Fruit fly (Drosophila melanogaster) whole organism, embryonic: ENCODE data around the gene CG42488.

Experiments used
- Abd-B ChIP-seq: fragments of 200-800 bp; sonication (Bioruptor generic); optimal IDR thresholded peaks from 2 replicates; lab custom pipeline; 2018; ENCODE audit warnings: missing biosample characterization, mild to moderate bottlenecking, missing genetic modification characterization, moderate library complexity
- Antp ChIP-seq: fragments of 200-800 bp; sonication (Bioruptor generic); optimal IDR thresholded peaks from 3 replicates; lab custom pipeline; 2016; ENCODE audit warnings: missing biosample characterization, missing genetic modification characterization
- BEAF-32 ChIP-seq: fragments of 200-800 bp; sonication (Bioruptor generic); optimal IDR thresholded peaks from 3 replicates; lab custom pipeline; 2017; ENCODE audit warnings: missing biosample characterization, missing genetic modification characterization, mild to moderate bottlenecking, moderate library complexity, missing genetic modification reagents
- CG11456 ChIP-seq: fragments of 200-800 bp; sonication (Bioruptor generic); IDR thresholded peaks from 3 replicates; pipeline ENCODE4 v1.3.6; 2022; ENCODE audit warnings: missing biosample characterization, missing genetic modification characterization
- CG11560 ChIP-seq: fragments of 200-800 bp; sonication (Bioruptor generic); IDR thresholded peaks from 3 replicates; pipeline ENCODE4 v1.3.6; 2022; ENCODE audit warnings: missing biosample characterization, missing genetic modification characterization
- CG11695 ChIP-seq: fragments of 200-800 bp; sonication (Bioruptor generic); IDR thresholded peaks from 3 replicates; pipeline ENCODE4 v1.3.6; 2022; ENCODE audit warnings: missing biosample characterization, missing genetic modification characterization
- CG14965 ChIP-seq: fragments of 200-800 bp; sonication (Bioruptor generic); optimal IDR thresholded peaks from 2 replicates; lab custom pipeline; 2016; ENCODE audit warnings: missing biosample characterization, missing genetic modification characterization, borderline replicate concordance
- CG1647 ChIP-seq: fragments of 200-800 bp; sonication (Bioruptor generic); optimal IDR thresholded peaks from 3 replicates; lab custom pipeline; 2016; ENCODE audit warnings: missing biosample characterization, missing genetic modification characterization
- CG18011 ChIP-seq: fragments of 200-800 bp; sonication (Bioruptor generic); optimal IDR thresholded peaks from 2 replicates; lab custom pipeline; 2017; ENCODE audit warnings: missing biosample characterization, missing genetic modification characterization, mild to moderate bottlenecking, moderate library complexity, missing genotype
- CG18262 ChIP-seq: fragments of 200-800 bp; optimal IDR thresholded peaks from 3 replicates; lab custom pipeline; 2019; ENCODE audit warnings: missing biosample characterization, mild to moderate bottlenecking, missing genetic modification characterization, moderate library complexity
- CG31224 ChIP-seq: fragments of 200-800 bp; sonication (Bioruptor generic); IDR thresholded peaks from 2 replicates; pipeline ENCODE4 v1.3.6; 2022; ENCODE audit warnings: missing biosample characterization, missing genetic modification characterization
- CG3281 ChIP-seq: fragments of 200-800 bp; sonication (Bioruptor generic); optimal IDR thresholded peaks from 3 replicates; lab custom pipeline; 2017; ENCODE audit warnings: missing biosample characterization, mild to moderate bottlenecking, missing genetic modification characterization
- CG42726 ChIP-seq: fragments of 200-800 bp; sonication (Bioruptor generic); IDR thresholded peaks from 2 replicates; pipeline ENCODE4 v1.3.6; 2022; ENCODE audit warnings: missing biosample characterization, missing genetic modification characterization; ENCODE audit not compliant: partially characterized antibody
- CG43689 ChIP-seq: fragments of 200-800 bp; sonication (Bioruptor generic); IDR thresholded peaks from 2 replicates; pipeline ENCODE4 v1.3.6; 2022; ENCODE audit warnings: missing biosample characterization, missing genetic modification characterization
- CG5953 ChIP-seq: fragments of 200-800 bp; sonication (Bioruptor generic); IDR thresholded peaks from 2 replicates; pipeline ENCODE4 v1.3.6; 2022; ENCODE audit warnings: missing biosample characterization, missing genetic modification characterization
- CG6654 ChIP-seq: fragments of 200-800 bp; sonication (Bioruptor generic); optimal IDR thresholded peaks from 2 replicates; lab custom pipeline; 2017; ENCODE audit warnings: missing biosample characterization, mild to moderate bottlenecking, missing genetic modification characterization
- CG6765 ChIP-seq: fragments of 200-800 bp; sonication (Bioruptor generic); optimal IDR thresholded peaks from 3 replicates; lab custom pipeline; 2017; ENCODE audit warnings: missing biosample characterization, mild to moderate bottlenecking, missing genetic modification characterization
- CG6791 ChIP-seq: fragments of 200-800 bp; sonication (Bioruptor generic); IDR thresholded peaks from 3 replicates; pipeline ENCODE4 v1.3.6; 2022; ENCODE audit warnings: missing biosample characterization, missing genetic modification characterization; ENCODE audit not compliant: partially characterized antibody
- CG6813 ChIP-seq: fragments of 200-800 bp; sonication (Bioruptor generic); optimal IDR thresholded peaks from 2 replicates; lab custom pipeline; 2017; ENCODE audit warnings: missing biosample characterization, missing genetic modification characterization, mild to moderate bottlenecking, moderate library complexity, missing genetic modification reagents
- CG7963 ChIP-seq: fragments of 200-800 bp; sonication (Bioruptor generic); IDR thresholded peaks from 3 replicates; pipeline ENCODE4 v1.3.6; 2022; ENCODE audit warnings: missing biosample characterization, missing genetic modification characterization; ENCODE audit not compliant: partially characterized antibody
- CG8359 ChIP-seq: fragments of 200-800 bp; sonication (Bioruptor generic); optimal IDR thresholded peaks from 2 replicates; lab custom pipeline; 2017; ENCODE audit warnings: missing biosample characterization, mild to moderate bottlenecking, missing genetic modification characterization, borderline replicate concordance
- CoRest ChIP-seq: fragments of 200-800 bp; sonication (Bioruptor generic); optimal IDR thresholded peaks from 3 replicates; lab custom pipeline; 2018; ENCODE audit warnings: missing biosample characterization, mild to moderate bottlenecking, missing genetic modification characterization, moderate library complexity
- D ChIP-seq, 2 experiments: fragments of 200-800 bp in 1 of 2; fragments of >200 bp in 1 of 2; sonication (Bioruptor generic) in 1 of 2; optimal IDR thresholded peaks; 2 replicates in 1 of 2; 3 replicates in 1 of 2; lab custom pipeline; 2017; ENCODE audit warnings: mild to moderate bottlenecking in 1 of 2, missing biosample characterization in 1 of 2, missing genetic modification characterization in 1 of 2, missing genetic modification reagents in 1 of 2
- Hey ChIP-seq: fragments of 200-800 bp; sonication (Bioruptor generic); optimal IDR thresholded peaks from 3 replicates; lab custom pipeline; 2018; ENCODE audit warnings: missing biosample characterization, mild to moderate bottlenecking, missing genetic modification characterization
- Hr39 ChIP-seq: fragments of >200 bp; optimal IDR thresholded peaks from 2 replicates; lab custom pipeline; 2017
- Kr ChIP-seq: fragments of 200-800 bp; sonication (Bioruptor generic); optimal IDR thresholded peaks from 2 replicates; lab custom pipeline; 2017; ENCODE audit warnings: missing biosample characterization, mild to moderate bottlenecking, missing genetic modification characterization
- Mes4 ChIP-seq: fragments of 200-800 bp; sonication (Bioruptor generic); optimal IDR thresholded peaks from 2 replicates; lab custom pipeline; 2016; ENCODE audit warnings: missing biosample characterization, missing genetic modification characterization
- Nf-YC ChIP-seq: fragments of 200-800 bp; optimal IDR thresholded peaks from 3 replicates; lab custom pipeline; 2019; ENCODE audit warnings: missing biosample characterization, mild to moderate bottlenecking, missing genetic modification characterization, moderate library complexity
- Side ChIP-seq: fragments of 200-800 bp; sonication (Bioruptor generic); optimal IDR thresholded peaks from 2 replicates; lab custom pipeline; 2016; ENCODE audit warnings: missing biosample characterization, missing genetic modification characterization
- Sin3A ChIP-seq: fragments of >200 bp; optimal IDR thresholded peaks from 2 replicates; lab custom pipeline; 2018
- Sox102F ChIP-seq: fragments of 200-800 bp; sonication (Bioruptor generic); optimal IDR thresholded peaks from 2 replicates; lab custom pipeline; 2018; ENCODE audit warnings: missing biosample characterization, mild to moderate bottlenecking, missing genetic modification characterization, moderate library complexity
- ase ChIP-seq: fragments of 200-800 bp; sonication (Bioruptor generic); IDR thresholded peaks from 3 replicates; pipeline ENCODE4 v1.3.6; 2022; ENCODE audit warnings: missing biosample characterization, missing genetic modification characterization
- bsh ChIP-seq, 2 experiments: fragments of 200-800 bp; sonication (Bioruptor generic); optimal IDR thresholded peaks; 2 replicates each; lab custom pipeline; 2017 to 2018; ENCODE audit warnings: mild to moderate bottlenecking in 2 of 2, missing biosample characterization in 2 of 2, missing genetic modification characterization in 2 of 2, moderate library complexity in 1 of 2
- cad ChIP-seq: fragments of >200 bp; optimal IDR thresholded peaks from 2 replicates; lab custom pipeline; 2017; ENCODE audit warnings: missing biosample characterization, missing genetic modification characterization
- chm ChIP-seq: fragments of 200-800 bp; sonication (Bioruptor generic); IDR thresholded peaks from 2 replicates; pipeline ENCODE4 v1.3.6; 2022; ENCODE audit warnings: missing biosample characterization, missing genetic modification characterization
- chn ChIP-seq: fragments of 200-800 bp; sonication (Bioruptor generic); optimal IDR thresholded peaks from 2 replicates; lab custom pipeline; 2016; ENCODE audit warnings: missing biosample characterization, missing genetic modification characterization
- crp ChIP-seq, 2 experiments: fragments of 200-800 bp; sonication (Bioruptor generic); optimal IDR thresholded peaks; 2 replicates in 1 of 2; 3 replicates in 1 of 2; lab custom pipeline; 2017; ENCODE audit warnings: missing biosample characterization in 2 of 2, missing genetic modification characterization in 2 of 2, mild to moderate bottlenecking in 1 of 2, moderate library complexity in 1 of 2
- dimm ChIP-seq: fragments of 200-800 bp; sonication (Bioruptor generic); IDR thresholded peaks from 2 replicates; pipeline ENCODE4 v1.3.6; 2022; ENCODE audit warnings: missing biosample characterization, missing genetic modification characterization
- jumu ChIP-seq: fragments of 200-800 bp; sonication (Bioruptor generic); optimal IDR thresholded peaks from 3 replicates; lab custom pipeline; 2016; ENCODE audit warnings: missing biosample characterization, missing genetic modification characterization
- kay ChIP-seq: fragments of 200-800 bp; sonication (Bioruptor generic); optimal IDR thresholded peaks from 2 replicates; lab custom pipeline; 2016; ENCODE audit warnings: missing biosample characterization, missing genetic modification characterization
- lilli ChIP-seq: fragments of 200-800 bp; sonication (Bioruptor generic); optimal IDR thresholded peaks from 3 replicates; lab custom pipeline; 2016; ENCODE audit warnings: missing biosample characterization, missing genetic modification characterization
- lmd ChIP-seq: fragments of 200-800 bp; sonication (Bioruptor generic); IDR thresholded peaks from 2 replicates; pipeline ENCODE4 v1.3.6; 2022; ENCODE audit warnings: missing biosample characterization, missing genetic modification characterization
- psq ChIP-seq: fragments of 200-800 bp; sonication (Bioruptor generic); optimal IDR thresholded peaks from 2 replicates; lab custom pipeline; 2017; ENCODE audit warnings: missing biosample characterization, missing genetic modification characterization
- run ChIP-seq: fragments of 200-800 bp; sonication (Bioruptor generic); optimal IDR thresholded peaks from 3 replicates; lab custom pipeline; 2018; ENCODE audit warnings: missing biosample characterization, mild to moderate bottlenecking, missing genetic modification characterization
- tio ChIP-seq: fragments of 200-800 bp; sonication (Bioruptor generic); optimal IDR thresholded peaks from 2 replicates; lab custom pipeline; 2017; ENCODE audit warnings: missing biosample characterization, missing genetic modification characterization, inconsistent platforms
- usp ChIP-seq: fragments of >200 bp; optimal IDR thresholded peaks from 2 replicates; lab custom pipeline; 2017; ENCODE audit warnings: missing biosample characterization, missing genetic modification characterization
- vvl ChIP-seq: fragments of 200-800 bp; sonication (Bioruptor generic); IDR thresholded peaks from 2 replicates; pipeline ENCODE4 v1.3.6; 2022; ENCODE audit warnings: missing biosample characterization, missing genetic modification characterization
- wek ChIP-seq: fragments of 200-800 bp; sonication (Bioruptor generic); optimal IDR thresholded peaks from 3 replicates; lab custom pipeline; 2018; ENCODE audit warnings: missing biosample characterization, mild to moderate bottlenecking, missing genetic modification characterization, moderate library complexity

The CG42488 gene

dm6 chr3R:25490778-25491664, 8.1 kb downstream of the CG42488 start, which contains the start of the genes Gnpat and CG5112 (continued):
- no peak for TF ChIP-seq D (optimal IDR thresholded peaks at IDR 0.05; lab: Kevin White, UChicago)
- peak; percentile 2 for TF ChIP-seq D (GFP tag; optimal IDR thresholded peaks at IDR 0.05; lab: Kevin White, UChicago)
- TF ChIP-seq Hey (tag; lab: Kevin White, UChicago), result no peak
- TF ChIP-seq tio (GFP tag; lab: Kevin White, UChicago), result no peak
- peak; percentile 65 for TF ChIP-seq BEAF-32 (GFP tag; lab: Kevin White, UChicago)
- TF ChIP-seq CG43689, result peak; percentile 42; the same call in 1 of the 2 replicates
- TF ChIP-seq psq, result no peak
- TF ChIP-seq jumu (GFP tag; lab: Kevin White, UChicago), result no peak
- peak; percentile 30 for TF ChIP-seq CG1647 (GFP tag; lab: Kevin White, UChicago)
- TF ChIP-seq Hr39, result no peak
- TF ChIP-seq bsh (GFP tag; optimal IDR thresholded peaks at IDR 0.05; lab: Kevin White, UChicago), result peak; percentile 20 to 34
- TF ChIP-seq ase (GFP tag; lab: Robert Waterston, UW), result peak; percentile 78; the same call in 2 of the 3 replicates
- TF ChIP-seq CG8359 (GFP tag; lab: Kevin White, UChicago), result no peak
- TF ChIP-seq CG11456 (GFP tag; lab: Robert Waterston, UW), result peak; percentile 86
- no peak for TF ChIP-seq kay (GFP tag; lab: Kevin White, UChicago)
- TF ChIP-seq Sin3A (lab: Kevin White, UChicago), result no peak
- TF ChIP-seq CG14965 (GFP tag; lab: Kevin White, UChicago), result no peak
- TF ChIP-seq Abd-B (GFP tag; lab: Kevin White, UChicago), result peak; percentile 36
- peak; percentile 78 for TF ChIP-seq vvl (GFP tag; lab: Robert Waterston, UW)
- TF ChIP-seq CG42726 (GFP tag; lab: Robert Waterston, UW), result peak; percentile 55; the same call in 1 of the 2 replicates
- no peak for TF ChIP-seq CG6654
- peak; percentile 90 for TF ChIP-seq chm (GFP tag; lab: Robert Waterston, UW)
- peak; percentile 77 for TF ChIP-seq chn (GFP tag; lab: Kevin White, UChicago)
- peak; percentile 33; the same call in 1 of the 2 replicates for TF ChIP-seq dimm (GFP tag; lab: Robert Waterston, UW)
- peak; percentile 64 for TF ChIP-seq CG5953 (GFP tag; lab: Robert Waterston, UW)
- TF ChIP-seq CG31224 (GFP tag; lab: Robert Waterston, UW), result peak; percentile 52; the same call in 1 of the 2 replicates
- peak; percentile 94 to 97 for TF ChIP-seq crp (GFP tag; optimal IDR thresholded peaks at IDR 0.05; lab: Kevin White, UChicago)
- TF ChIP-seq Mes4 (GFP tag; lab: Kevin White, UChicago), result no peak
- peak; percentile 55 for TF ChIP-seq CG6813 (GFP tag; lab: Kevin White, UChicago)
- no peak for TF ChIP-seq CG6765
- TF ChIP-seq lilli (GFP tag; lab: Kevin White, UChicago), result peak; percentile 62
- peak; percentile 73 for TF ChIP-seq Antp (GFP tag; lab: Kevin White, UChicago)
- TF ChIP-seq CG7963 (GFP tag; lab: Robert Waterston, UW), result peak; percentile 73
- peak; percentile 35 for TF ChIP-seq Sox102F (GFP tag; lab: Kevin White, UChicago)
- no peak for TF ChIP-seq Side (GFP tag; lab: Kevin White, UChicago)
- no peak for TF ChIP-seq run (tag; lab: Kevin White, UChicago)
- peak; percentile 63 for TF ChIP-seq CG18262 (tag; lab: Kevin White, UChicago)
- TF ChIP-seq wek (GFP tag; lab: Kevin White, UChicago), result peak; percentile 100
- TF ChIP-seq Nf-YC, result no peak
- TF ChIP-seq CoRest (tag; lab: Kevin White, UChicago), result peak; percentile 68
- no peak for TF ChIP-seq Kr
- no peak for TF ChIP-seq CG11560
- TF ChIP-seq CG18011 (GFP tag; lab: Kevin White, UChicago), result peak; percentile 42
- peak; percentile 80 for TF ChIP-seq CG6791 (GFP tag; lab: Robert Waterston, UW)
- no peak for TF ChIP-seq usp (GFP tag; lab: Kevin White, UChicago)
- peak; percentile 69 for TF ChIP-seq lmd (GFP tag; lab: Robert Waterston, UW)
- TF ChIP-seq cad, result no peak
- TF ChIP-seq CG11695 (GFP tag; lab: Robert Waterston, UW), result peak; percentile 19; the same call in 1 of the 3 replicates
- peak; percentile 23 for TF ChIP-seq CG3281 (GFP tag; lab: Kevin White, UChicago)
